Fruit fly (Drosophila melanogaster): ENCODE measurements around the gene CG32276.

DNA sequence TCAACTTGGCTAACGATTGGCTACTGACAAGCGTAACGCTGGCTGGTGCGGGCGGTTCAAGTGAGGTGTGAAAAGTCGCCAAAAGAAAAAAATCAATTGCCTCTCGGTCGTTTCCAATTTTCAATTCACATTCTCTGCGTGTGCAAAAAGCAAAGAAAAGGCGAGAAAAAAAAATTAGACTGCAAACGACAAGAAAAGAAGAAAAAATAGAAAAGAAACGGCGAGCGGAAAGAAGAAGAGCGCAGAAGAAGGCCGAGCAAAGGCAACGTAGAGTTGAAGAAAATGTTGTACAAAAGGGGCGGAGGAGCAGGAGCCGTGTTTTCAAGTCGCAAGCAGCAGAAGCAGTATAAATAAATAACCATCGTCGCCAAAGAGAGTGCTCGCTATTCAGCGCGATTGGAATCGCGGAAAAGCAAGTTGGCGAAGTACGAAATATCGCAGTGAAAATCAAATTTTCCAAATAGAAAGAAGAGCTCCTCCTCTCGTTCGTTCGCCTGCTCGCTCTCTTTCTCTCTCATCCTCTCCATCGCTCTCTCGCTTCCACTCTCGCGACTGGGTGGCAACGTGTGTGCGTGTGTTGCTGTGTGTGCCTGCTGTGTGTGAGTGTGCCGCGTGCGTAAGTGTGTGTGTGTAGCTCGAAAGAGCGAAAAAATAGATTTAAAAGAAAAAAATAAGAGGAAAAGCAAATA, 27.1 kb upstream of the CG32276 start:
- no peak for TF ChIP-seq D1 (tag; optimal IDR thresholded peaks at IDR 0.05)
- TF ChIP-seq fd96Ca (GFP tag; IDR thresholded peaks at IDR 0.05), result peak; percentile 76; the same call in 2 of the 3 replicates
- peak; percentile 59 for TF ChIP-seq CG12605 (GFP tag; IDR thresholded peaks at IDR 0.05)
- 0 out of 2 replicates have a peak, but pooled peaks have one; percentile 8 for TF ChIP-seq rn (GFP tag; IDR thresholded peaks at IDR 0.05)
- peak; percentile 53 for TF ChIP-seq EcR (GFP tag; optimal IDR thresholded peaks at IDR 0.05)
- peak; percentile 63 for TF ChIP-seq CG13204 (GFP tag; optimal IDR thresholded peaks at IDR 0.05)
- TF ChIP-seq CG14655 (GFP tag; optimal IDR thresholded peaks at IDR 0.05), result peak; percentile 52
- no peak for TF ChIP-seq Pif1A (GFP tag; optimal IDR thresholded peaks at IDR 0.05)

All from whole organism, pupa.